Worm (Caenorhabditis elegans): Measurements from ENCODE around the gene lag-1.
A peak's percentile ranks its signal among the peaks of the same experiment; 100 is the strongest.

ce11 chrIV:6097040-6097928 lies 2.1 kb downstream of the lag-1 start:
- TF ChIP-seq him-1 (tag; optimal IDR thresholded peaks at IDR 0.05) (peak; percentile 9), dao-5 (tag; optimal IDR thresholded peaks at IDR 0.05) (no peak), W03F9.2 (tag; optimal IDR thresholded peaks at IDR 0.05) (peak; percentile 22)
